Worm (Caenorhabditis elegans): ENCODE results near the gene Y37E11B.7.

DNA sequence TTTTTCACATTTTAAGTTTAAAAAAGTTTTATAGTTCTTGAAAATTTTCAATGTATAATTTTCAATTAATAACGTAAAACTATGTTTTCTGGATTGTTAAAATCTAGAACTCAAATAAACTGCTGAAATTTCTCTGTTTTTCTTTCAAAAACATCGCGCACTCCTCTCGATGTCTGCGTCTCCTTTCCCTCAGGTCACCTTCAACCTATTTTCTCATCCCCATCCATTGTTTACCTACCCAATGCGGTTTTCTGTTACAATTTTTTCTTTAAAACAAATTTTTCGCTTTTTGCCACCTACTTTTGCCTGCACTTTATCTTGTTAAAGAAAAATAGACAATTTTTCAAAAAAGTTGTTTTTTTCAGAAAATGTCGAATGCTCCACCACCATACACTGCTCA is 33.3 kb upstream of the Y37E11B.7 start, which contains the start of gene ZC416.2:
- TF ChIP-seq madf-8 (GFP tag; conservative IDR thresholded peaks at IDR 0.05) (no peak), nfya-1 (tag; optimal IDR thresholded peaks at IDR 0.05; ENCODE audit: borderline replicate concordance, insufficient read depth) (no peak), snpc-3.4 (tag; optimal IDR thresholded peaks at IDR 0.05) (no peak), nhr-27 (tag; optimal IDR thresholded peaks at IDR 0.05) (no peak), unc-62 (GFP tag; optimal IDR thresholded peaks at IDR 0.05) (no peak)
